Fruit fly (Drosophila melanogaster): ENCODE results near the gene CG9312.
A peak's percentile ranks its signal among the peaks of the same experiment; 100 is the strongest.

CG9312 gene

dm6 chr3R:13815566-13816374, 50.2 kb downstream of the CG9312 start (continued):
- TF ChIP-seq emc (GFP tag; optimal IDR thresholded peaks at IDR 0.05) (no peak), shn (GFP tag; optimal IDR thresholded peaks at IDR 0.05) (no peak), CG1792 (GFP tag; optimal IDR thresholded peaks at IDR 0.05) (no peak), Lpt (GFP tag; optimal IDR thresholded peaks at IDR 0.05) (no peak), Bteb2 (GFP tag; optimal IDR thresholded peaks at IDR 0.05) (no peak), Sox102F (GFP tag; optimal IDR thresholded peaks at IDR 0.05) (peak; percentile 47), CG10147 (GFP tag; optimal IDR thresholded peaks at IDR 0.05) (no peak), Hey (tag; optimal IDR thresholded peaks at IDR 0.05) (no peak), MTF-1 (GFP tag; optimal IDR thresholded peaks at IDR 0.05; ENCODE audit: borderline replicate concordance) (no peak), usp (GFP tag; optimal IDR thresholded peaks at IDR 0.05) (no peak), esg (GFP tag; conservative IDR thresholded peaks at IDR 0.05) (no peak), CG7372 (GFP tag; IDR thresholded peaks at IDR 0.05) (no peak), Vsx1 (GFP tag; optimal IDR thresholded peaks at IDR 0.05) (no peak), bsh (GFP tag; optimal IDR thresholded peaks at IDR 0.05) (peak in 1 of 2 experiments; percentile 32), sna (GFP tag; IDR thresholded peaks at IDR 0.05; ENCODE audit: partially characterized antibody) (no peak), ewg (GFP tag; optimal IDR thresholded peaks at IDR 0.05) (peak; percentile 16), CG34224 (GFP tag; IDR thresholded peaks at IDR 0.05; ENCODE audit: partially characterized antibody) (no peak), sc (optimal IDR thresholded peaks at IDR 0.05) (no peak), sc (GFP tag; optimal IDR thresholded peaks at IDR 0.05) (peak; percentile 22), CG8290 (GFP tag; optimal IDR thresholded peaks at IDR 0.05) (no peak), CG8290 (tag; optimal IDR thresholded peaks at IDR 0.05) (no peak), her (GFP tag; optimal IDR thresholded peaks at IDR 0.05) (no peak), Fer3 (tag; optimal IDR thresholded peaks at IDR 0.05) (no peak), D19A (tag; optimal IDR thresholded peaks at IDR 0.05) (no peak), rib (GFP tag; IDR thresholded peaks at IDR 0.05) (no peak), sob (GFP tag; IDR thresholded peaks at IDR 0.05) (no peak), crol (GFP tag; IDR thresholded peaks at IDR 0.05) (peak; percentile 53; the same call in 1 of the 2 replicates), CG6683 (GFP tag; optimal IDR thresholded peaks at IDR 0.05) (no peak), Chrac-16 (GFP tag; optimal IDR thresholded peaks at IDR 0.05) (no peak), Med (GFP tag) (peak; percentile 54), en (GFP tag; optimal IDR thresholded peaks at IDR 0.05) (no peak), wdn (GFP tag; IDR thresholded peaks at IDR 0.05) (no peak), z (GFP tag; IDR thresholded peaks at IDR 0.05) (peak; percentile 54; the same call in 1 of the 3 replicates), gt (GFP tag; IDR thresholded peaks at IDR 0.05) (no peak), salm (tag; optimal IDR thresholded peaks at IDR 0.05) (no peak), nmo (GFP tag; optimal IDR thresholded peaks at IDR 0.05) (peak; percentile 29)

DNA sequence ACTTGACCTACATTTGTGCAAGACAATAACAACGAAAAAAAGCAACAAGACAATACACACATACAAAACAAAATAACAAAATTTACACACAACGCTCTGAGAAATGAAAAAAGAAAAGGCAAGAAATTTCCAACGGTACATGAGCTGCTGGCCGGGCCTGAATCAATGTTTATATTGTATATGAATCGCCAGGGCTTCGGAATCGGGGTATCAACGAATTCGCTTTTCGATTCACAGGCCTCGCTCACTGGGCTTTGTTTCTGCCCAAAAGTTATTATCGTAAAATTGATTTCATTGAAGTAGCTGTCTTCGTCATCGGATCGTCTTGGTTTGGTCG, 50.8 kb downstream of the CG9312 start:
- TF ChIP-seq CG2199 (GFP tag; IDR thresholded peaks at IDR 0.05) (peak; percentile 53; the same call in 1 of the 3 replicates), cg (GFP tag; optimal IDR thresholded peaks at IDR 0.05) (peak; percentile 84), abd-A (tag; optimal IDR thresholded peaks at IDR 0.05) (peak; percentile 24), CG31388 (GFP tag; optimal IDR thresholded peaks at IDR 0.05) (no peak), CG6813 (GFP tag; optimal IDR thresholded peaks at IDR 0.05) (no peak), sisA (GFP tag; IDR thresholded peaks at IDR 0.05) (no peak), CG6683 (GFP tag; optimal IDR thresholded peaks at IDR 0.05) (no peak), CG34376 (GFP tag; optimal IDR thresholded peaks at IDR 0.05) (no peak), kay (GFP tag; optimal IDR thresholded peaks at IDR 0.05) (no peak), sqz (GFP tag; optimal IDR thresholded peaks at IDR 0.05) (peak; percentile 22), Blimp-1 (GFP tag; optimal IDR thresholded peaks at IDR 0.05) (peak; percentile 10), nom (GFP tag; optimal IDR thresholded peaks at IDR 0.05) (peak; percentile 65), CG2129 (GFP tag; IDR thresholded peaks at IDR 0.05; ENCODE audit: partially characterized antibody) (no peak), org-1 (GFP tag; optimal IDR thresholded peaks at IDR 0.05) (no peak), pros (GFP tag; optimal IDR thresholded peaks at IDR 0.05) (peak; percentile 66), kni (GFP tag; optimal IDR thresholded peaks at IDR 0.05) (peak; percentile 64), CG8765 (GFP tag; IDR thresholded peaks at IDR 0.05) (no peak)

Data from whole organism, embryonic.